Fruit fly (Drosophila melanogaster): ENCODE measurements around the gene CG3902.

CG3902 gene

dm6 chr3L:18914100-18914683 is 16.1 kb upstream of the CG3902 start, which contains the start of gene COX6AL2:
Gene COX6AL2, minus strand, starts transcription at chr3L:18914150.
- no peak for TF ChIP-seq cic (GFP tag; optimal IDR thresholded peaks at IDR 0.05)
- no peak for TF ChIP-seq CG1620 (GFP tag; optimal IDR thresholded peaks at IDR 0.05)
- TF ChIP-seq Hr96 (GFP tag; optimal IDR thresholded peaks at IDR 0.05): no peak
- no peak for TF ChIP-seq cnc (optimal IDR thresholded peaks at IDR 0.05)
- TF ChIP-seq Crg-1 (GFP tag; optimal IDR thresholded peaks at IDR 0.05): no peak
- TF ChIP-seq toe (GFP tag; optimal IDR thresholded peaks at IDR 0.05): no peak
- no peak for TF ChIP-seq bab1 (GFP tag; optimal IDR thresholded peaks at IDR 0.05)
- TF ChIP-seq Mnt (GFP tag; optimal IDR thresholded peaks at IDR 0.05): no peak
- TF ChIP-seq CG14711 (tag; optimal IDR thresholded peaks at IDR 0.05): no peak

- no peak for TF ChIP-seq tj (GFP tag; optimal IDR thresholded peaks at IDR 0.05)
- no peak for TF ChIP-seq CG7045 (GFP tag; optimal IDR thresholded peaks at IDR 0.05)
- TF ChIP-seq CG33017 (tag; optimal IDR thresholded peaks at IDR 0.05): no peak
- no peak for TF ChIP-seq cnc (optimal IDR thresholded peaks at IDR 0.05)
- TF ChIP-seq Hr96 (GFP tag; optimal IDR thresholded peaks at IDR 0.05): no peak
- no peak for TF ChIP-seq CG7101 (tag; optimal IDR thresholded peaks at IDR 0.05)
- TF ChIP-seq CG11617 (GFP tag; optimal IDR thresholded peaks at IDR 0.05): no peak
- no peak for TF ChIP-seq Clk (GFP tag; optimal IDR thresholded peaks at IDR 0.05)
- no peak for TF ChIP-seq Mnt (GFP tag; optimal IDR thresholded peaks at IDR 0.05)
- TF ChIP-seq kay (GFP tag; ENCODE audit: borderline replicate concordance): no peak
- TF ChIP-seq ovo (GFP tag; optimal IDR thresholded peaks at IDR 0.05): no peak
- TF ChIP-seq CG12768 (GFP tag; optimal IDR thresholded peaks at IDR 0.05): no peak
- no peak for TF ChIP-seq pad (GFP tag; optimal IDR thresholded peaks at IDR 0.05)
- no peak for TF ChIP-seq CG1620 (GFP tag; optimal IDR thresholded peaks at IDR 0.05)
- TF ChIP-seq toe (GFP tag; optimal IDR thresholded peaks at IDR 0.05): no peak
- no peak for TF ChIP-seq CG5204 (GFP tag; optimal IDR thresholded peaks at IDR 0.05)
- no peak for TF ChIP-seq bab1 (GFP tag; optimal IDR thresholded peaks at IDR 0.05)
Observed at dm6 chr3L:18911082-18911481, 13.0 kb upstream of the CG3902 start, which contains the start of gene Ir75d. Gene Ir75d, minus strand, starts transcription at chr3L:18911182.

- TF ChIP-seq tj (GFP tag; optimal IDR thresholded peaks at IDR 0.05) (peak; percentile 12), CG12768 (GFP tag; optimal IDR thresholded peaks at IDR 0.05) (no peak)
Observed at dm6 chr3L:18904772-18905601, 6.9 kb upstream of the CG3902 start, which contains the start of the genes CSN1b and Prp6. Gene CSN1b, minus strand, starts transcription at chr3L:18904930. Gene Prp6, plus strand, starts transcription at chr3L:18905372.

DNA sequence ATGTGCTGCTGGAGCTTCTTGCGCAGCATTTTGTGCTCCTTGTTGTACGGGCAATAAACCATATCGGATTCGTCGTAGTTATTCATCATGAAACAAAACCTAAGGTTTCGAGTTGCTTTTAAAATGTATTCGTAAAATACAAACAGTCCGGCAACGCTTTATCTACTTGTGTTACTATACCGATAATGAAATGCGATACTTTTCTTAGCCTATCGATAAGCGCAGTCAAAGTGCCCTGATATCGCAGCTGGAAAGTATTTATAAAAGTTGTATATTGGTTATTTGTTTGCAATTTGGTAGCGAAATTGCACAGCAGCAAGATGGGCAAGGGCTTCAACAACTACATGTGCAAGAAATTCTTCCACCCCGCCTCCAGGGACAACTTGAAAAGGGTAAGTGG is 3.3 kb upstream of the CG3902 start, which contains the start of the genes arx and CG6843:
arx (minus strand) TSS at position 144 of the 400 bp plus-strand sequence.
CG6843 (plus strand) TSS at position 184 of the 400 bp plus-strand sequence.
- peak; percentile 64 for TF ChIP-seq bab1 (GFP tag; optimal IDR thresholded peaks at IDR 0.05)
- TF ChIP-seq Hr96 (GFP tag; optimal IDR thresholded peaks at IDR 0.05): no peak
- peak; percentile 9 for TF ChIP-seq CG1620 (GFP tag; optimal IDR thresholded peaks at IDR 0.05)

DNA sequence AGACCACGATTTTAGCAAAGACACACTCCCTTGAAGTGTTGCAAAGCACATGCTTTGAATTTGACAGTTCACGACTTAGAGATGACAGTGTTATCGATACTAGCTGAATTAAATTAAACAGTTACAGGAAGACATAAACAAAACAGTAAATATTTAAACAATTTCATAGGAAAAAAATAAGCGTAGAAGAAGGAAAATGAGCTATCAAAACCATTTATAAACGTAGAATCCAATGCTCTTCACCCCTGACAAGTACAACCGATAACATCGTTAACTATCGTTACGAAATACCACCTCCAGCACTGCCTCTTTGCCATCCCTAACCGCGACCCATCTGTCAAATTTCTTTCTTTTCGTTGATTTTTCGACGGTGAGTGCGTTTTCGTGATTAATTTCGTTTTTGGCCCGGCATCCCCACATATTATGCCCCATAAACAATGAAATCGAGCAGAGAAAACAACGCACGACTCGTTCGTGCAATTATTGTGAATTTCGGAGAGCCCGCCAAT is 731 bp upstream of the CG3902 start, which contains the start of gene RpL26:
RpL26 (plus strand) TSS at position 106 of the 509 bp plus-strand sequence.
- TF ChIP-seq Mnt (GFP tag; optimal IDR thresholded peaks at IDR 0.05) (peak; percentile 83), Crg-1 (GFP tag; optimal IDR thresholded peaks at IDR 0.05) (peak; percentile 87), pad (GFP tag; optimal IDR thresholded peaks at IDR 0.05) (peak; percentile 63), tj (GFP tag; optimal IDR thresholded peaks at IDR 0.05) (peak; percentile 64), cnc (optimal IDR thresholded peaks at IDR 0.05) (no peak), CG7045 (GFP tag; optimal IDR thresholded peaks at IDR 0.05) (peak; percentile 65), CG1620 (GFP tag; optimal IDR thresholded peaks at IDR 0.05) (peak; percentile 93), kay (GFP tag; ENCODE audit: borderline replicate concordance) (no peak), bab1 (GFP tag; optimal IDR thresholded peaks at IDR 0.05) (peak; percentile 78), CG11617 (GFP tag; optimal IDR thresholded peaks at IDR 0.05) (peak; percentile 86), CG14711 (tag; optimal IDR thresholded peaks at IDR 0.05) (peak; percentile 48), Clk (GFP tag; optimal IDR thresholded peaks at IDR 0.05) (peak; percentile 61), CG12768 (GFP tag; optimal IDR thresholded peaks at IDR 0.05) (peak; percentile 59), CG7101 (tag; optimal IDR thresholded peaks at IDR 0.05) (peak; percentile 84), CG5204 (GFP tag; optimal IDR thresholded peaks at IDR 0.05) (no peak), CG33017 (tag; optimal IDR thresholded peaks at IDR 0.05) (peak; percentile 62), ovo (GFP tag; optimal IDR thresholded peaks at IDR 0.05) (peak; percentile 81), cic (GFP tag; optimal IDR thresholded peaks at IDR 0.05) (peak; percentile 25), toe (GFP tag; optimal IDR thresholded peaks at IDR 0.05) (peak; percentile 94), Hr96 (GFP tag; optimal IDR thresholded peaks at IDR 0.05) (peak; percentile 89)

dm6 chr3L:18897459-18898085 is 521 bp downstream of the CG3902 start:
- TF ChIP-seq ovo (GFP tag; optimal IDR thresholded peaks at IDR 0.05) (no peak), Mnt (GFP tag; optimal IDR thresholded peaks at IDR 0.05) (no peak), Clk (GFP tag; optimal IDR thresholded peaks at IDR 0.05) (no peak), tj (GFP tag; optimal IDR thresholded peaks at IDR 0.05) (peak; percentile 95), pad (GFP tag; optimal IDR thresholded peaks at IDR 0.05) (peak; percentile 31), cic (GFP tag; optimal IDR thresholded peaks at IDR 0.05) (peak; percentile 49), bab1 (GFP tag; optimal IDR thresholded peaks at IDR 0.05) (no peak), CG7101 (tag; optimal IDR thresholded peaks at IDR 0.05) (no peak)
